Worm (Caenorhabditis elegans): Measurements from ENCODE around the gene str-164.
"Not testable (repeated sequence)": the region's sequence is repeated elsewhere in the genome, so short reads cannot be mapped to it uniquely, and the experiment has no call there.

The str-164 gene

DNA sequence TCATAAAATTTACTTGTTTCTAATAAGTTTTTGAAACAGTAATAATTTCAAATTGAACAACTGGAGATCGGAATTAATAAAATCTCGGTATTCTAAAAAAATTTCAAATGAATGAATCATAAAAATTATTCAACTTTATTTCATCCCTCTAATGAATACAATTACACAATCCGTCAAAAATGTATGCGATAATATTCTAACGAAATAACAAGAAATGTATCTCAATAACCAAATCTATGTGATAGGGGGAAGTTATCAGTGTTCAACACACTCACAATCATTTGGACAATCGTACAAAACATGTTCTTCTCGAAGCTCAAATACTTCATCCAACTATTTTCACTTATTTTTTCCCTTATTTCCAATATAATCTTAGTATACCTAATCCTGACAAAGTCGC is 18.9 kb upstream of the str-164 start, which contains the start of gene Y9C9A.5:
TSS of gene Y9C9A.5 (plus strand) at position 301 of the 400 bp plus-strand sequence.
- TF ChIP-seq saeg-2 (GFP tag; IDR thresholded peaks at IDR 0.05) (no peak), lin-29 (GFP tag; IDR thresholded peaks at IDR 0.05) (no peak), daf-8 (GFP tag; IDR thresholded peaks at IDR 0.05) (no peak), ceh-82 (tag; optimal IDR thresholded peaks at IDR 0.05) (no peak), dpl-1 (GFP tag; optimal IDR thresholded peaks at IDR 0.05) (no peak), D1046.2 (GFP tag; IDR thresholded peaks at IDR 0.05) (no peak), ceh-32 (tag; optimal IDR thresholded peaks at IDR 0.05; ENCODE audit: poor library complexity) (no peak), egl-43 (GFP tag; IDR thresholded peaks at IDR 0.05) (no peak), nhr-76 (tag; optimal IDR thresholded peaks at IDR 0.05) (no peak), lin-1 (GFP tag; IDR thresholded peaks at IDR 0.05) (no peak), lir-3 (tag; optimal IDR thresholded peaks at IDR 0.05) (no peak), dmd-9 (GFP tag; IDR thresholded peaks at IDR 0.05) (no peak), rbr-2 (tag; optimal IDR thresholded peaks at IDR 0.05) (no peak), unc-62 (GFP tag; optimal IDR thresholded peaks at IDR 0.05 in 1 of 2) (no peak), unc-62 (tag; optimal IDR thresholded peaks at IDR 0.05) (no peak), ama-1 (optimal IDR thresholded peaks at IDR 0.05) (no peak), nhr-48 (tag; optimal IDR thresholded peaks at IDR 0.05) (no peak), Y48G9A.11 (GFP tag; IDR thresholded peaks at IDR 0.05) (no peak), mxl-3 (GFP tag; optimal IDR thresholded peaks at IDR 0.05) (no peak)

- no peak for TF ChIP-seq dpl-1 (GFP tag; optimal IDR thresholded peaks at IDR 0.05)
- no peak for TF ChIP-seq egl-27 (tag; optimal IDR thresholded peaks at IDR 0.05)
- TF ChIP-seq lin-38 (GFP tag; IDR thresholded peaks at IDR 0.05), result no peak
- no peak for TF ChIP-seq unc-62 (GFP tag; optimal IDR thresholded peaks at IDR 0.05 in 1 of 2)
- no peak for TF ChIP-seq unc-62 (tag; optimal IDR thresholded peaks at IDR 0.05)
- TF ChIP-seq madf-9 (GFP tag; conservative IDR thresholded peaks at IDR 0.05), result no peak
- TF ChIP-seq Y105C5A.15 (GFP tag; IDR thresholded peaks at IDR 0.05), result no peak
- no peak for TF ChIP-seq cey-2 (tag; optimal IDR thresholded peaks at IDR 0.05; ENCODE audit: borderline replicate concordance, insufficient read depth)
- TF ChIP-seq R02D3.7 (tag; optimal IDR thresholded peaks at IDR 0.05), result no peak
- no peak for TF ChIP-seq F37D6.2 (tag; optimal IDR thresholded peaks at IDR 0.05)
Measured at ce11 chrIV:4945771-4946170, 14.8 kb upstream of the str-164 start, which contains the start of gene str-169. Gene str-169 (plus strand): TSS chrIV:4946071.

DNA sequence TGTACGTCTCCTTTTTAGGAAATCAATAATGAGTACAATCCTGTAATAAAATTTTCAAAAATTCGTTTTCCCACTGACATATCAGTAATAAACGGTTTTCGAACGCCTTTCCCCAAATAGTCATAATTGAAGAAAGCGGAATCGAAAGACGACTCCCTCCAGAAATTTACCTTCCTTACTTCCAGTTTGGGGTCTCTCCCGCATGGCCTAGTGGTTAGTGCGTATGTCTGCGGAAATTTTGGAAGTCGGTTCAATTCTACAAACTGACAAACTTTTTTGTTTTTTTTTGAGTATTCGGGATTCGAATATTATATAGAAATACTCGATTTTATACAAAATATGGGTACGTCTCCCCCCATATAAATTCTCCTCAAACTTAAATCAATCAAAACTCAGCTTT is 10.8 kb upstream of the str-164 start:
- TF ChIP-seq arid-1 (GFP tag; conservative IDR thresholded peaks at IDR 0.05), result peak; percentile 82
- TF ChIP-seq F26F4.8 (GFP tag; conservative IDR thresholded peaks at IDR 0.05), result peak; percentile 89
- TF ChIP-seq pha-4 (GFP tag; IDR thresholded peaks at IDR 0.05), result peak; percentile 88; the same call in 1 of the 2 replicates
- TF ChIP-seq pha-4 (tag; optimal IDR thresholded peaks at IDR 0.05), result not testable (repeated sequence)
- TF ChIP-seq zfp-3 (GFP tag; conservative IDR thresholded peaks at IDR 0.05), result peak; percentile 52; the same call in 1 of the 2 replicates
- TF ChIP-seq snpc-1.2 (GFP tag; IDR thresholded peaks at IDR 0.05), result peak; percentile 96

DNA sequence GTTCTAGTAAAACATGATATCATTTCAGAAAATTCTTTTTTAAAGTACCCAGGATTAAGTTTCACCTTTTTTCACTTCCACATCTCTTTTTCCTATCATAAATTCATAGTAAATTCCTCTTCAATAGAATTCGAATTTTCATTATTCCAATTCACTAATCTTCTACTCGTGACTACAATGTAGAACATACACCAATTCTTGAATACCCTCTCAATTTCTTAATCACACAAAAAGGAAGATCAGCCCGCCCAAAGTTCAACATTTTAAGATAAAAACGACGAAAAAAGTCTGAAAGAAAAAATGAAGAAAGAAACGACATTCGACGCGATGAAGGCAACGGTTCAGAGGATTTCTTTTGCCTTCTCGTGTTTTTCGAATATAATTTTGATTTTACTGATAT is 6.6 kb upstream of the str-164 start, which contains the start of gene str-163:
TSS of gene str-163 (plus strand) at position 301 of the 400 bp plus-strand sequence.
- TF ChIP-seq madf-5 (GFP tag; IDR thresholded peaks at IDR 0.05) (no peak), pqm-1 (tag; optimal IDR thresholded peaks at IDR 0.05) (no peak), ZK337.2 (GFP tag; IDR thresholded peaks at IDR 0.05) (no peak), madf-9 (GFP tag; conservative IDR thresholded peaks at IDR 0.05) (no peak), sdz-12 (GFP tag; optimal IDR thresholded peaks at IDR 0.05) (no peak), nhr-111 (GFP tag; optimal IDR thresholded peaks at IDR 0.05) (no peak), aha-1 (tag) (no peak), Y105C5A.15 (GFP tag; IDR thresholded peaks at IDR 0.05) (no peak)
